Fruit fly (Drosophila melanogaster) whole organism, wandering third instar larva: ENCODE data around the gene CG13117.

Experiments
- GATAd ChIP-seq: sonication (Bioruptor generic); optimal IDR thresholded peaks from 2 replicates; lab custom pipeline; 2016; ENCODE audit warnings: missing biosample characterization, missing genetic modification characterization
- HLH106 ChIP-seq: fragments of 200-800 bp; optimal IDR thresholded peaks from 3 replicates; lab custom pipeline; 2019; ENCODE audit warnings: missing biosample characterization, mild to moderate bottlenecking, missing genetic modification characterization, moderate library complexity
- ey ChIP-seq: fragments of 200-800 bp; sonication (Bioruptor generic); optimal IDR thresholded peaks from 2 replicates; lab custom pipeline; 2016; ENCODE audit warnings: missing biosample characterization, missing genetic modification characterization
- h ChIP-seq: fragments of 200-800 bp; sonication (Bioruptor generic); optimal IDR thresholded peaks from 3 replicates; lab custom pipeline; 2016; ENCODE audit warnings: missing biosample characterization, mild to moderate bottlenecking, missing genetic modification characterization
- jim ChIP-seq: fragments of 175-275, 200-325 bp; sonication (Bioruptor generic); optimal IDR thresholded peaks from 2 replicates; lab custom pipeline; 2016; ENCODE audit warnings: missing biosample characterization, mild to moderate bottlenecking, missing genetic modification characterization
- rgr ChIP-seq: fragments of 200-800 bp; sonication (Bioruptor generic); optimal IDR thresholded peaks from 3 replicates; lab custom pipeline; 2016; ENCODE audit warnings: missing biosample characterization, mild to moderate bottlenecking, missing genetic modification characterization
- sage ChIP-seq: fragments of 200-800 bp; sonication (Bioruptor generic); optimal IDR thresholded peaks from 2 replicates; lab custom pipeline; 2016; ENCODE audit warnings: missing biosample characterization, mild to moderate bottlenecking, missing genetic modification characterization

- no peak for TF ChIP-seq GATAd (GFP tag; lab: Kevin White, UChicago)
- TF ChIP-seq ey, result no peak
- TF ChIP-seq h, result no peak
- TF ChIP-seq HLH106 (tag; lab: Kevin White, UChicago), result no peak
- TF ChIP-seq jim (GFP tag; lab: Kevin White, UChicago), result no peak
- TF ChIP-seq rgr (GFP tag; lab: Kevin White, UChicago), result no peak
- no peak for TF ChIP-seq sage
These were observed 30.3 kb downstream of the CG13117 start, which contains the start of gene CG4017 for dm6 chr2L:9766758-9767157.
